Worm (Caenorhabditis elegans) whole organism, L4/young adult: ENCODE results near the gene gly-9.

ENCODE experiments used
- dao-5 ChIP-seq: sonication (generic microtip); optimal IDR thresholded peaks from 2 replicates; lab custom pipeline; 2016; ENCODE audit warnings: missing genotype, missing genetic modification characterization, moderate library complexity, missing compliant biosample characterization
- him-1 ChIP-seq: sonication (generic microtip); optimal IDR thresholded peaks from 2 replicates; lab custom pipeline; 2016; ENCODE audit warnings: missing genotype, missing genetic modification reagents, missing genetic modification characterization, missing compliant biosample characterization

DNA sequence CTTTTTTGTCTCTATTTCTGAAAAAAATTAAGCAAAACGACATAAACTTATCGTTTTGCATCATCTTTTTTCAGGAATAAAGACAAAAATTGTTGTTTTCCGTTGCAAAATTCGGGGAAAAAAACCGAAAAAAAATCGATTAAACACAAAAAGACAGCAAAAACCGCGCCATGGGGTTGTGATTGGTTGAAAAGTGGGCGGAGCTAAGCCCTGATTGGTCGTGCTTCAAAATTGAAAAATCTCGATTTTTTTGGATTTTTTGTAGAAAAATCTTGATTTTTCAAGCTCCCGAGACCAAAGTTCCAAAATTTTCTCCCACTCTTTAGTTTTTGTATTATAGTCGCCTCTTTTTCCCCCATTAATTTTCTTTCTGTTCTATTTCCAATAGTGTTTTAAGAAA is 52.1 kb downstream of the gly-9 start:
- TF ChIP-seq him-1 (tag; lab: Kevin White, UChicago) (no peak), dao-5 (no peak)
